Fruit fly (Drosophila melanogaster): ENCODE data around the gene ERp44.
A peak's percentile ranks its signal among the peaks of the same experiment; 100 is the strongest.

ERp44 gene

dm6 chrX:16296423-16297292 lies 860 bp downstream of the ERp44 start, which contains the start of gene CG3632 (continued):
- no peak for TF ChIP-seq Vsx1 (GFP tag; optimal IDR thresholded peaks at IDR 0.05)
- 0 out of 2 replicates have a peak, but pooled peaks have one; percentile 12 for TF ChIP-seq E2f1 (GFP tag; IDR thresholded peaks at IDR 0.05)
- TF ChIP-seq Hr51 (GFP tag; optimal IDR thresholded peaks at IDR 0.05): peak in 1 of 2 experiments; percentile 24
- TF ChIP-seq CG8089 (GFP tag; optimal IDR thresholded peaks at IDR 0.05): no peak
- TF ChIP-seq Hsf (GFP tag; optimal IDR thresholded peaks at IDR 0.05): peak; percentile 45
- TF ChIP-seq dm (GFP tag; optimal IDR thresholded peaks at IDR 0.05): peak; percentile 23
- TF ChIP-seq MTF-1 (GFP tag; optimal IDR thresholded peaks at IDR 0.05; ENCODE audit: borderline replicate concordance): no peak
- no peak for TF ChIP-seq en (GFP tag; optimal IDR thresholded peaks at IDR 0.05)
- peak; percentile 82 for TF ChIP-seq CG14860 (GFP tag; IDR thresholded peaks at IDR 0.05; ENCODE audit: partially characterized antibody)
- no peak for TF ChIP-seq gem (tag; optimal IDR thresholded peaks at IDR 0.05)
- TF ChIP-seq lbe (GFP tag; optimal IDR thresholded peaks at IDR 0.05): peak; percentile 60
- TF ChIP-seq sna (GFP tag; IDR thresholded peaks at IDR 0.05; ENCODE audit: partially characterized antibody): peak; percentile 56; the same call in 1 of the 2 replicates
- no peak for TF ChIP-seq ap (GFP tag; IDR thresholded peaks at IDR 0.05)
- TF ChIP-seq MESR4 (GFP tag; optimal IDR thresholded peaks at IDR 0.05): peak; percentile 63
- peak; percentile 67 for TF ChIP-seq CG17912 (GFP tag; optimal IDR thresholded peaks at IDR 0.05)
- TF ChIP-seq CG12744 (GFP tag; optimal IDR thresholded peaks at IDR 0.05): peak; percentile 27
- no peak for TF ChIP-seq disco-r (GFP tag; optimal IDR thresholded peaks at IDR 0.05)
- peak; percentile 56 for TF ChIP-seq HmgZ (tag; optimal IDR thresholded peaks at IDR 0.05)
- TF ChIP-seq CG15514 (GFP tag; optimal IDR thresholded peaks at IDR 0.05): peak; percentile 79
- no peak for TF ChIP-seq oc (tag; optimal IDR thresholded peaks at IDR 0.05)
- TF ChIP-seq CG1024 (GFP tag; IDR thresholded peaks at IDR 0.05): no peak
- no peak for TF ChIP-seq bcd (GFP tag; optimal IDR thresholded peaks at IDR 0.05)
- no peak for TF ChIP-seq CG12071 (GFP tag; optimal IDR thresholded peaks at IDR 0.05)
- TF ChIP-seq lilli (GFP tag; optimal IDR thresholded peaks at IDR 0.05): peak; percentile 77
- peak; percentile 98 for TF ChIP-seq stwl (tag; optimal IDR thresholded peaks at IDR 0.05)
- TF ChIP-seq hbn (GFP tag; IDR thresholded peaks at IDR 0.05; ENCODE audit: partially characterized antibody): peak; percentile 65
- TF ChIP-seq Jarid2 (GFP tag; optimal IDR thresholded peaks at IDR 0.05): no peak
- TF ChIP-seq dmrt11E (tag; optimal IDR thresholded peaks at IDR 0.05): no peak
- peak; percentile 73 for TF ChIP-seq vvl (GFP tag; IDR thresholded peaks at IDR 0.05)
- TF ChIP-seq toy (GFP tag; IDR thresholded peaks at IDR 0.05): no peak
- TF ChIP-seq Myb (GFP tag; optimal IDR thresholded peaks at IDR 0.05): peak; percentile 54
- no peak for TF ChIP-seq lola (GFP tag; optimal IDR thresholded peaks at IDR 0.05)
- TF ChIP-seq Nf-YA (GFP tag; IDR thresholded peaks at IDR 0.05): no peak
- TF ChIP-seq Lpt (GFP tag; optimal IDR thresholded peaks at IDR 0.05): no peak
- TF ChIP-seq CG11696 (GFP tag; IDR thresholded peaks at IDR 0.05): no peak
- TF ChIP-seq CG8290 (GFP tag; optimal IDR thresholded peaks at IDR 0.05): peak; percentile 17
- TF ChIP-seq CG8290 (tag; optimal IDR thresholded peaks at IDR 0.05): peak in 1 of 2 experiments; percentile 81
- no peak for TF ChIP-seq CG16779 (GFP tag; IDR thresholded peaks at IDR 0.05)
- TF ChIP-seq Lhr (GFP tag; optimal IDR thresholded peaks at IDR 0.05): peak; percentile 12
- peak; percentile 61 for TF ChIP-seq CG7786 (GFP tag; optimal IDR thresholded peaks at IDR 0.05)
- TF ChIP-seq her (GFP tag; optimal IDR thresholded peaks at IDR 0.05): peak; percentile 61
- TF ChIP-seq Spps (tag; optimal IDR thresholded peaks at IDR 0.05): no peak
- no peak for TF ChIP-seq ac (GFP tag; optimal IDR thresholded peaks at IDR 0.05)
- no peak for TF ChIP-seq Tbp (GFP tag; optimal IDR thresholded peaks at IDR 0.05)
- peak; percentile 78 for TF ChIP-seq CG12659 (GFP tag; optimal IDR thresholded peaks at IDR 0.05)
- no peak for TF ChIP-seq NK7.1 (GFP tag; optimal IDR thresholded peaks at IDR 0.05)
- no peak for TF ChIP-seq CG18599 (GFP tag; optimal IDR thresholded peaks at IDR 0.05)
- peak; percentile 20 for TF ChIP-seq grau (tag; optimal IDR thresholded peaks at IDR 0.05)

All from whole organism, embryonic.